Worm (Caenorhabditis elegans) whole organism, L4 larva: ENCODE results near the gene K02A6.2.

Experiments used
- R02D3.7 ChIP-seq: fragments of 150-350 bp; sonication (generic microtip); optimal IDR thresholded peaks from 3 replicates; lab custom pipeline; 2014; ENCODE audit warnings: missing biosample characterization, missing genetic modification characterization
- T20F7.1 ChIP-seq: fragments of 200-800 bp; sonication (Bioruptor generic); optimal IDR thresholded peaks from 2 replicates; lab custom pipeline; 2018; ENCODE audit warnings: mild to moderate bottlenecking, missing genetic modification characterization, missing compliant biosample characterization
- T26A8.4 ChIP-seq: fragments of 200-800 bp; sonication (Bioruptor generic); IDR thresholded peaks from 2 replicates; pipeline ENCODE4 v1.3.6; 2022; ENCODE audit warnings: missing genetic modification characterization, missing compliant biosample characterization
- ZK337.2 ChIP-seq: fragments of 200-800 bp; sonication (Bioruptor generic); IDR thresholded peaks from 2 replicates; pipeline ENCODE4 v1.3.6; 2022; ENCODE audit warnings: missing genetic modification reagents, missing genetic modification characterization, missing compliant biosample characterization
- ZK546.5 ChIP-seq, 2 experiments: sonication (generic microtip); optimal IDR thresholded peaks; 2 replicates each; lab custom pipeline; 2017; ENCODE audit warnings: missing biosample characterization in 2 of 2, missing genetic modification characterization in 2 of 2
- arid-1 ChIP-seq: fragments of 200-800 bp; sonication (Bioruptor generic); conservative IDR thresholded peaks from 2 replicates; pipeline ENCODE4 v1.3.6; 2022; ENCODE audit warnings: missing genetic modification reagents, missing genetic modification characterization, missing compliant biosample characterization
- attf-4 ChIP-seq: sonication (generic microtip); optimal IDR thresholded peaks from 3 replicates; lab custom pipeline; 2017; ENCODE audit warnings: missing biosample characterization, missing genetic modification characterization
- ceh-20 ChIP-seq: fragments of 200-800 bp; sonication (Bioruptor generic); IDR thresholded peaks from 2 replicates; pipeline ENCODE4 v1.3.6; 2022; ENCODE audit warnings: missing genetic modification reagents, missing genetic modification characterization, missing compliant biosample characterization
- daf-16 ChIP-seq, 3 experiments: sonication (generic microtip); optimal IDR thresholded peaks; 2 replicates each; lab custom pipeline; 2016 to 2017; ENCODE audit warnings: missing genetic modification characterization in 3 of 3, missing genetic modification reagents in 3 of 3, mild to moderate bottlenecking in 2 of 3, missing compliant biosample characterization in 2 of 3, missing biosample characterization in 1 of 3, moderate library complexity in 1 of 3
- daf-19 ChIP-seq: fragments of 200-800 bp; sonication (Bioruptor generic); conservative IDR thresholded peaks from 2 replicates; pipeline ENCODE4 v1.3.6; 2022; ENCODE audit warnings: missing genetic modification characterization, missing compliant biosample characterization
- dmd-6 ChIP-seq: fragments of 200-800 bp; sonication (Bioruptor generic); IDR thresholded peaks from 2 replicates; pipeline ENCODE4 v1.3.6; 2022; ENCODE audit warnings: missing genetic modification reagents, missing genetic modification characterization, missing compliant biosample characterization
- dmd-8 ChIP-seq: fragments of 200-800 bp; sonication (Bioruptor generic); IDR thresholded peaks from 2 replicates; pipeline ENCODE4 v1.3.6; 2022; ENCODE audit warnings: missing genetic modification characterization, missing compliant biosample characterization
- dmd-9 ChIP-seq: fragments of 200-800 bp; sonication (Bioruptor generic); IDR thresholded peaks from 2 replicates; pipeline ENCODE4 v1.3.6; 2022; ENCODE audit warnings: missing genetic modification reagents, missing genetic modification characterization, missing compliant biosample characterization
- dpl-1 ChIP-seq: fragments of 150-350 bp; optimal IDR thresholded peaks from 2 replicates; lab custom pipeline; 2014; ENCODE audit warnings: missing biosample characterization, missing genetic modification reagents, missing genetic modification characterization
- dve-1 ChIP-seq: sonication (generic microtip); optimal IDR thresholded peaks from 2 replicates; lab custom pipeline; 2017; ENCODE audit warnings: antibody characterized with exemption, mild to moderate bottlenecking, missing genetic modification characterization, missing compliant biosample characterization; ENCODE audit not compliant: insufficient read depth
- fkh-10 ChIP-seq: fragments of 150-350 bp; optimal IDR thresholded peaks from 2 replicates; lab custom pipeline; 2014; ENCODE audit warnings: missing biosample characterization, missing genetic modification reagents, missing genetic modification characterization
- hif-1 ChIP-seq, 2 experiments: sonication (generic microtip); optimal IDR thresholded peaks; 2 replicates each; lab custom pipeline; 2016 to 2017; ENCODE audit warnings: missing compliant biosample characterization in 2 of 2, missing genetic modification characterization in 2 of 2, missing genetic modification reagents in 2 of 2, missing genotype in 2 of 2, mild to moderate bottlenecking in 1 of 2
- hlh-11 ChIP-seq: fragments of 200-800 bp; sonication (Bioruptor generic); optimal IDR thresholded peaks from 2 replicates; lab custom pipeline; 2018; ENCODE audit warnings: mild to moderate bottlenecking, missing genetic modification characterization, missing compliant biosample characterization
- hlh-30 ChIP-seq: sonication (generic microtip); optimal IDR thresholded peaks from 2 replicates; lab custom pipeline; 2017; ENCODE audit warnings: antibody characterized with exemption, mild to moderate bottlenecking, missing genetic modification characterization, missing compliant biosample characterization; ENCODE audit not compliant: insufficient read depth
- hmg-1.1 ChIP-seq: fragments of 200-800 bp; sonication (Bioruptor generic); IDR thresholded peaks from 2 replicates; pipeline ENCODE4 v1.3.6; 2022; ENCODE audit warnings: missing genetic modification reagents, missing genetic modification characterization, missing compliant biosample characterization
- lin-13 ChIP-seq: fragments of 150-350 bp; optimal IDR thresholded peaks from 2 replicates; lab custom pipeline; 2014; ENCODE audit warnings: missing biosample characterization, missing genetic modification reagents, missing genetic modification characterization
- lin-15B ChIP-seq: fragments of 150-350 bp; sonication (generic microtip); optimal IDR thresholded peaks from 3 replicates; lab custom pipeline; 2014; ENCODE audit warnings: missing biosample characterization, missing genetic modification characterization
- lir-3 ChIP-seq: sonication (generic microtip); optimal IDR thresholded peaks from 2 replicates; lab custom pipeline; 2016; ENCODE audit warnings: mild to moderate bottlenecking, missing genetic modification characterization, missing compliant biosample characterization
- mdl-1 ChIP-seq, 2 experiments: fragments of 150-350 bp in 1 of 2; sonication (generic microtip) in 1 of 2; optimal IDR thresholded peaks; 2 replicates each; lab custom pipeline; 2014 to 2017; ENCODE audit warnings: missing biosample characterization in 2 of 2, missing genetic modification characterization in 2 of 2
- mdt-29 ChIP-seq: fragments of 200-800 bp; sonication (Bioruptor generic); IDR thresholded peaks from 2 replicates; pipeline ENCODE4 v1.3.6; 2022; ENCODE audit warnings: missing genetic modification reagents, missing genetic modification characterization, missing compliant biosample characterization
- mep-1 ChIP-seq: fragments of 150-350 bp; sonication (generic microtip); optimal IDR thresholded peaks from 3 replicates; lab custom pipeline; 2014; ENCODE audit warnings: missing biosample characterization, missing genetic modification characterization
- mxl-2 ChIP-seq: fragments of 200-800 bp; sonication (Bioruptor generic); conservative IDR thresholded peaks from 2 replicates; pipeline ENCODE4 v1.3.6; 2022; ENCODE audit warnings: missing genetic modification reagents, missing genetic modification characterization, missing compliant biosample characterization
- nhr-10 ChIP-seq: fragments of 150-350 bp; optimal IDR thresholded peaks from 2 replicates; lab custom pipeline; 2014; ENCODE audit warnings: missing biosample characterization, missing genetic modification characterization
- nhr-102 ChIP-seq: sonication (generic microtip); optimal IDR thresholded peaks from 2 replicates; lab custom pipeline; 2016; ENCODE audit warnings: mild to moderate bottlenecking, missing genetic modification characterization, moderate library complexity, missing compliant biosample characterization
- nhr-111 ChIP-seq: fragments of 200-800 bp; sonication (Bioruptor generic); optimal IDR thresholded peaks from 2 replicates; lab custom pipeline; 2018; ENCODE audit warnings: mild to moderate bottlenecking, missing genetic modification characterization, missing compliant biosample characterization
- nhr-237 ChIP-seq: sonication (generic microtip); optimal IDR thresholded peaks from 2 replicates; lab custom pipeline; 2017; ENCODE audit warnings: missing biosample characterization, missing genetic modification characterization
- nhr-28 ChIP-seq: fragments of 150-350 bp; optimal IDR thresholded peaks from 2 replicates; lab custom pipeline; 2014; ENCODE audit warnings: missing biosample characterization, missing genetic modification characterization
- nhr-42 ChIP-seq: fragments of 200-800 bp; sonication (Bioruptor generic); IDR thresholded peaks from 2 replicates; pipeline ENCODE4 v1.3.6; 2022; ENCODE audit warnings: missing genetic modification characterization, missing compliant biosample characterization
- nhr-48 ChIP-seq: sonication (generic microtip); optimal IDR thresholded peaks from 2 replicates; lab custom pipeline; 2016; ENCODE audit warnings: mild to moderate bottlenecking, missing genetic modification characterization, missing compliant biosample characterization
- pha-4 ChIP-seq, 2 experiments: fragments of 150-350 bp in 1 of 2; fragments of 200-800 bp in 1 of 2; sonication (Bioruptor generic) in 1 of 2; IDR thresholded peaks in 1 of 2; optimal IDR thresholded peaks in 1 of 2; 2 replicates each; pipeline versions ENCODE4 v1.3.6 to Lab custom; 2014 to 2022; ENCODE audit warnings: missing genetic modification characterization in 2 of 2, missing genetic modification reagents in 2 of 2, missing biosample characterization in 1 of 2, missing compliant biosample characterization in 1 of 2
- php-3 ChIP-seq: fragments of 200-800 bp; sonication (Bioruptor generic); IDR thresholded peaks from 2 replicates; pipeline ENCODE4 v1.3.6; 2022; ENCODE audit warnings: missing genetic modification reagents, missing genetic modification characterization, missing compliant biosample characterization
- pqm-1 ChIP-seq: sonication (generic microtip); optimal IDR thresholded peaks from 2 replicates; lab custom pipeline; 2017; ENCODE audit warnings: missing biosample characterization, missing genetic modification characterization
- sdz-12 ChIP-seq: fragments of 200-800 bp; sonication (Bioruptor generic); optimal IDR thresholded peaks from 2 replicates; lab custom pipeline; 2018; ENCODE audit warnings: mild to moderate bottlenecking, missing genetic modification characterization, missing compliant biosample characterization
- snpc-4 ChIP-seq: fragments of 150-350 bp; optimal IDR thresholded peaks from 2 replicates; lab custom pipeline; 2014; ENCODE audit warnings: missing biosample characterization, missing genetic modification characterization
- spr-3 ChIP-seq: fragments of 200-800 bp; sonication (Bioruptor generic); optimal IDR thresholded peaks from 2 replicates; lab custom pipeline; 2018; ENCODE audit warnings: mild to moderate bottlenecking, missing genetic modification characterization, missing compliant biosample characterization
- unc-130 ChIP-seq: sonication (generic microtip); optimal IDR thresholded peaks from 2 replicates; lab custom pipeline; 2016; ENCODE audit warnings: missing genetic modification reagents, missing genetic modification characterization, missing compliant biosample characterization
- unc-39 ChIP-seq: sonication (generic microtip); optimal IDR thresholded peaks from 2 replicates; lab custom pipeline; 2017; ENCODE audit warnings: missing biosample characterization, missing genetic modification characterization
- unc-62 ChIP-seq, 3 experiments: fragments of 150-350 bp in 1 of 3; sonication (generic microtip); optimal IDR thresholded peaks in 2 of 3; peaks in 1 of 3; 1 replicate in 1 of 3; 2 replicates in 2 of 3; lab custom pipeline; 2014 to 2017; ENCODE audit warnings: missing biosample characterization in 3 of 3, missing genetic modification characterization in 3 of 3, missing genetic modification reagents in 3 of 3, missing genotype in 1 of 3
- zfp-2 ChIP-seq: sonication (generic microtip); optimal IDR thresholded peaks from 2 replicates; lab custom pipeline; 2016; ENCODE audit warnings: mild to moderate bottlenecking, missing genetic modification characterization, missing compliant biosample characterization
- zip-11 ChIP-seq: fragments of 200-800 bp; sonication (Bioruptor generic); IDR thresholded peaks from 2 replicates; pipeline ENCODE4 v1.3.6; 2022; ENCODE audit warnings: missing genetic modification characterization, missing compliant biosample characterization
- zip-2 ChIP-seq: fragments of 150-350 bp; optimal IDR thresholded peaks from 2 replicates; lab custom pipeline; 2014; ENCODE audit warnings: missing biosample characterization, missing genetic modification characterization
- ztf-11 ChIP-seq: fragments of 150-350 bp; optimal IDR thresholded peaks from 2 replicates; lab custom pipeline; 2014; ENCODE audit warnings: missing biosample characterization, missing genetic modification characterization

Gene K02A6.2

ce11 chrX:8233554-8233953 lies 8.7 kb upstream of the K02A6.2 start:
- TF ChIP-seq mep-1 (tag; lab: Kevin White, UChicago): no peak
- no peak for TF ChIP-seq nhr-111
- 0 out of 2 replicates have a peak, but pooled peaks have one; percentile 24 for TF ChIP-seq hmg-1.1 (GFP tag; lab: Robert Waterston, UW)
- peak in 1 of 2 experiments; percentile 72 for TF ChIP-seq daf-16 (GFP tag; optimal IDR thresholded peaks at IDR 0.05; lab: Kevin White, UChicago)
- no peak for TF ChIP-seq daf-16 (tag; optimal IDR thresholded peaks at IDR 0.05; lab: Kevin White, UChicago)
- TF ChIP-seq hlh-30 (tag; lab: Kevin White, UChicago): peak; percentile 58
- TF ChIP-seq unc-62 (GFP tag; optimal IDR thresholded peaks at IDR 0.05 in 1 of 2; lab: Kevin White, UChicago): peak in 1 of 2 experiments; percentile 39
- TF ChIP-seq unc-62 (tag; optimal IDR thresholded peaks at IDR 0.05; lab: Kevin White, UChicago): no peak
- no peak for TF ChIP-seq hlh-11 (tag; lab: Kevin White, UChicago)
- TF ChIP-seq zfp-2 (tag; lab: Kevin White, UChicago): no peak
- no peak for TF ChIP-seq zip-11

ce11 chrX:8231858-8232257 lies 7.0 kb upstream of the K02A6.2 start, which contains the start of gene K02A6.3:
K02A6.3 (minus strand) TSS chrX:8231931.
- peak; percentile 68 for TF ChIP-seq php-3
- TF ChIP-seq T20F7.1: peak; percentile 73
- TF ChIP-seq daf-19 (GFP tag; lab: Robert Waterston, UW): no peak
- no peak for TF ChIP-seq R02D3.7 (tag; lab: Kevin White, UChicago)
- peak; percentile 56 for TF ChIP-seq dpl-1
- TF ChIP-seq nhr-28 (tag; lab: Kevin White, UChicago): peak; percentile 86
- TF ChIP-seq zip-2 (tag; lab: Kevin White, UChicago): peak; percentile 53
- no peak for TF ChIP-seq ZK337.2
- peak; percentile 9 to 86 for TF ChIP-seq hif-1 (tag; optimal IDR thresholded peaks at IDR 0.05; lab: Kevin White, UChicago)
- peak; percentile 99 for TF ChIP-seq hlh-30 (tag; lab: Kevin White, UChicago)
- no peak for TF ChIP-seq unc-130
- TF ChIP-seq dve-1: peak; percentile 95
- TF ChIP-seq arid-1 (GFP tag; lab: Robert Waterston, UW): peak; percentile 37; the same call in 1 of the 2 replicates
- no peak for TF ChIP-seq fkh-10 (GFP tag; lab: Kevin White, UChicago)
- TF ChIP-seq dmd-9 (GFP tag; lab: Robert Waterston, UW): no peak
- TF ChIP-seq ZK546.5 (tag; optimal IDR thresholded peaks at IDR 0.05; lab: Kevin White, UChicago): no peak
- TF ChIP-seq mxl-2: no peak
- no peak for TF ChIP-seq lir-3 (tag; lab: Kevin White, UChicago)
- TF ChIP-seq nhr-10 (tag; lab: Kevin White, UChicago): no peak
- TF ChIP-seq dmd-8: no peak
- peak; percentile 94 to 99 for TF ChIP-seq mdl-1 (tag; optimal IDR thresholded peaks at IDR 0.05; lab: Kevin White, UChicago)
- no peak for TF ChIP-seq unc-39 (tag; lab: Kevin White, UChicago)
- TF ChIP-seq lin-15B (tag; lab: Kevin White, UChicago): no peak
- TF ChIP-seq pha-4 (GFP tag; IDR thresholded peaks at IDR 0.05; lab: Robert Waterston, UW): peak; percentile 62
- TF ChIP-seq pha-4 (tag; optimal IDR thresholded peaks at IDR 0.05; lab: Kevin White, UChicago): peak; percentile 21
- peak; percentile 66; the same call in 1 of the 2 replicates for TF ChIP-seq mdt-29 (GFP tag; lab: Robert Waterston, UW)
- TF ChIP-seq nhr-237: no peak
- TF ChIP-seq daf-16 (GFP tag; optimal IDR thresholded peaks at IDR 0.05; lab: Kevin White, UChicago): peak in 1 of 2 experiments; percentile 98
- peak; percentile 100 for TF ChIP-seq daf-16 (tag; optimal IDR thresholded peaks at IDR 0.05; lab: Kevin White, UChicago)
- peak; percentile 94 for TF ChIP-seq dmd-6 (GFP tag; lab: Robert Waterston, UW)
- peak; percentile 79 for TF ChIP-seq T26A8.4 (GFP tag; lab: Robert Waterston, UW)
- no peak for TF ChIP-seq attf-4 (tag; lab: Kevin White, UChicago)
- peak; percentile 98 for TF ChIP-seq hlh-11 (tag; lab: Kevin White, UChicago)
- TF ChIP-seq spr-3 (GFP tag; lab: Kevin White, UChicago): no peak
- no peak for TF ChIP-seq lin-13
- TF ChIP-seq nhr-102 (tag; lab: Kevin White, UChicago): peak; percentile 82
- TF ChIP-seq nhr-42 (GFP tag; lab: Robert Waterston, UW): no peak
- no peak for TF ChIP-seq nhr-111
- peak; percentile 41 for TF ChIP-seq pqm-1
- peak; percentile 85 for TF ChIP-seq nhr-48 (tag; lab: Kevin White, UChicago)
- TF ChIP-seq snpc-4 (tag; lab: Kevin White, UChicago): no peak
- no peak for TF ChIP-seq ztf-11 (tag; lab: Kevin White, UChicago)
- peak; percentile 81 for TF ChIP-seq ceh-20 (GFP tag; lab: Robert Waterston, UW)
- TF ChIP-seq sdz-12 (GFP tag; lab: Kevin White, UChicago): no peak
